Fruit fly (Drosophila melanogaster) whole organism, embryonic: ENCODE data around the gene cd.
A peak's percentile ranks its signal among the peaks of the same experiment; 100 is the strongest.

Source experiments
- CG10274 ChIP-seq: fragments of 200-800 bp; sonication (Bioruptor generic); optimal IDR thresholded peaks from 3 replicates; lab custom pipeline; 2017; ENCODE audit warnings: missing biosample characterization, mild to moderate bottlenecking, missing genetic modification characterization
- CG11093 ChIP-seq: fragments of 200-800 bp; sonication (Bioruptor generic); IDR thresholded peaks from 3 replicates; pipeline ENCODE4 v1.3.6; 2022; ENCODE audit warnings: missing biosample characterization, missing genetic modification characterization
- CG11247 ChIP-seq: fragments of 200-800 bp; sonication (Bioruptor generic); IDR thresholded peaks from 2 replicates; pipeline ENCODE4 v1.3.6; 2022; ENCODE audit warnings: missing biosample characterization, missing genetic modification characterization
- CG11723 ChIP-seq: fragments of 200-800 bp; sonication (Bioruptor generic); optimal IDR thresholded peaks from 2 replicates; lab custom pipeline; 2017; ENCODE audit warnings: missing biosample characterization, mild to moderate bottlenecking, missing genetic modification characterization
- CG13287 ChIP-seq: fragments of 200-800 bp; sonication (Bioruptor generic); IDR thresholded peaks from 2 replicates; pipeline ENCODE4 v1.3.6; 2022; ENCODE audit warnings: missing biosample characterization, missing genetic modification characterization; ENCODE audit not compliant: partially characterized antibody
- CG13624 ChIP-seq: fragments of 200-800 bp; sonication (Bioruptor generic); optimal IDR thresholded peaks from 2 replicates; lab custom pipeline; 2016; ENCODE audit warnings: missing biosample characterization, missing genetic modification characterization
- CG14050 ChIP-seq: fragments of 200-800 bp; sonication (Bioruptor generic); IDR thresholded peaks from 3 replicates; pipeline ENCODE4 v1.3.6; 2022; ENCODE audit warnings: missing biosample characterization, missing genetic modification characterization
- CG15479 ChIP-seq: fragments of 200-800 bp; sonication (Bioruptor generic); optimal IDR thresholded peaks from 3 replicates; lab custom pipeline; 2019; ENCODE audit warnings: missing biosample characterization, mild to moderate bottlenecking, missing genetic modification characterization, moderate library complexity
- CG1602 ChIP-seq: fragments of 200-800 bp; sonication (Bioruptor generic); optimal IDR thresholded peaks from 3 replicates; lab custom pipeline; 2016; ENCODE audit warnings: missing biosample characterization, missing genetic modification characterization
- CG2678 ChIP-seq: fragments of 200-800 bp; sonication (Bioruptor generic); optimal IDR thresholded peaks from 3 replicates; lab custom pipeline; 2019; ENCODE audit warnings: missing biosample characterization, mild to moderate bottlenecking, missing genetic modification characterization, moderate library complexity
- CG2889 ChIP-seq: fragments of 200-800 bp; sonication (Bioruptor generic); IDR thresholded peaks from 3 replicates; pipeline ENCODE4 v1.3.6; 2022; ENCODE audit warnings: missing biosample characterization, missing genetic modification characterization
- CG3163 ChIP-seq: fragments of 200-800 bp; sonication (Bioruptor generic); optimal IDR thresholded peaks from 3 replicates; lab custom pipeline; 2016; ENCODE audit warnings: missing biosample characterization, missing genetic modification characterization
- CG33557 ChIP-seq: fragments of 200-800 bp; sonication (Bioruptor generic); optimal IDR thresholded peaks from 2 replicates; lab custom pipeline; 2019; ENCODE audit warnings: missing biosample characterization, mild to moderate bottlenecking, missing genetic modification characterization, moderate library complexity
- CG4328 ChIP-seq: fragments of 200-800 bp; sonication (Bioruptor generic); optimal IDR thresholded peaks from 3 replicates; lab custom pipeline; 2017; ENCODE audit warnings: missing biosample characterization, missing genetic modification reagents, missing genetic modification characterization
- CG4424 ChIP-seq: fragments of 200-800 bp; sonication (Bioruptor generic); optimal IDR thresholded peaks from 3 replicates; lab custom pipeline; 2016; ENCODE audit warnings: missing biosample characterization, missing genetic modification characterization
- CG5953 ChIP-seq: fragments of 200-800 bp; sonication (Bioruptor generic); IDR thresholded peaks from 2 replicates; pipeline ENCODE4 v1.3.6; 2022; ENCODE audit warnings: missing biosample characterization, missing genetic modification characterization
- CG6272 ChIP-seq: fragments of 200-800 bp; sonication (Bioruptor generic); IDR thresholded peaks from 2 replicates; pipeline ENCODE4 v1.3.6; 2022; ENCODE audit warnings: missing biosample characterization, missing genetic modification characterization
- CG7987 ChIP-seq: fragments of 200-800 bp; sonication (Bioruptor generic); optimal IDR thresholded peaks from 2 replicates; lab custom pipeline; 2018; ENCODE audit warnings: missing biosample characterization, mild to moderate bottlenecking, missing genetic modification characterization, moderate library complexity
- CG8359 ChIP-seq: fragments of 200-800 bp; sonication (Bioruptor generic); optimal IDR thresholded peaks from 2 replicates; lab custom pipeline; 2017; ENCODE audit warnings: missing biosample characterization, mild to moderate bottlenecking, missing genetic modification characterization, borderline replicate concordance
- CG8924 ChIP-seq: fragments of 200-800 bp; optimal IDR thresholded peaks from 3 replicates; lab custom pipeline; 2019; ENCODE audit warnings: missing biosample characterization, mild to moderate bottlenecking, missing genetic modification characterization, moderate library complexity
- CTCF ChIP-seq: fragments of 200-800 bp; sonication (Bioruptor generic); optimal IDR thresholded peaks from 2 replicates; lab custom pipeline; 2017; ENCODE audit warnings: missing biosample characterization, mild to moderate bottlenecking, missing genetic modification characterization, moderate library complexity
- Dad ChIP-seq: fragments of 200-800 bp; sonication (Bioruptor generic); optimal IDR thresholded peaks from 3 replicates; lab custom pipeline; 2016; ENCODE audit warnings: missing biosample characterization, missing genetic modification characterization
- Dbx ChIP-seq: fragments of 200-800 bp; sonication (Bioruptor generic); IDR thresholded peaks from 3 replicates; pipeline ENCODE4 v1.3.6; 2022; ENCODE audit warnings: missing biosample characterization, missing genetic modification characterization
- Dip2 ChIP-seq: fragments of 200-800 bp; sonication (Bioruptor generic); IDR thresholded peaks from 2 replicates; pipeline ENCODE4 v1.3.6; 2022; ENCODE audit warnings: missing biosample characterization, missing genetic modification characterization
- Gug ChIP-seq: fragments of 200-800 bp; sonication (Bioruptor generic); IDR thresholded peaks from 4 replicates; pipeline ENCODE4 v1.3.6; 2022; ENCODE audit warnings: missing biosample characterization, missing genetic modification characterization
- MESR4 ChIP-seq: fragments of 200-800 bp; sonication (Bioruptor generic); optimal IDR thresholded peaks from 2 replicates; lab custom pipeline; 2018; ENCODE audit warnings: missing biosample characterization, mild to moderate bottlenecking, missing genetic modification characterization, moderate library complexity
- Mes4 ChIP-seq: fragments of 200-800 bp; sonication (Bioruptor generic); optimal IDR thresholded peaks from 2 replicates; lab custom pipeline; 2016; ENCODE audit warnings: missing biosample characterization, missing genetic modification characterization
- NC2β ChIP-seq: fragments of 200-800 bp; sonication (Bioruptor generic); optimal IDR thresholded peaks from 2 replicates; lab custom pipeline; 2016; ENCODE audit warnings: missing biosample characterization, missing genetic modification characterization
- Optix ChIP-seq: fragments of 200-800 bp; sonication (Bioruptor generic); IDR thresholded peaks from 3 replicates; pipeline ENCODE4 v1.3.6; 2022; ENCODE audit warnings: missing biosample characterization, missing genetic modification characterization
- Usf ChIP-seq: fragments of 200-800 bp; sonication (Bioruptor generic); optimal IDR thresholded peaks from 2 replicates; lab custom pipeline; 2017; ENCODE audit warnings: missing genotype, missing biosample characterization, missing genetic modification characterization
- ase ChIP-seq: fragments of 200-800 bp; sonication (Bioruptor generic); IDR thresholded peaks from 3 replicates; pipeline ENCODE4 v1.3.6; 2022; ENCODE audit warnings: missing biosample characterization, missing genetic modification characterization
- cad ChIP-seq: fragments of >200 bp; optimal IDR thresholded peaks from 2 replicates; lab custom pipeline; 2017; ENCODE audit warnings: missing biosample characterization, missing genetic modification characterization
- cas ChIP-seq: fragments of 200-800 bp; sonication (Bioruptor generic); IDR thresholded peaks from 2 replicates; pipeline ENCODE4 v1.3.6; 2022; ENCODE audit warnings: missing biosample characterization, missing genetic modification characterization
- cg ChIP-seq: fragments of 200-800 bp; sonication (Bioruptor generic); optimal IDR thresholded peaks from 3 replicates; lab custom pipeline; 2019; ENCODE audit warnings: missing biosample characterization, mild to moderate bottlenecking, missing genetic modification characterization, moderate library complexity
- cwo ChIP-seq: fragments of 200-800 bp; sonication (Bioruptor generic); optimal IDR thresholded peaks from 3 replicates; lab custom pipeline; 2017; ENCODE audit warnings: missing biosample characterization, missing genetic modification characterization, mild to moderate bottlenecking, moderate library complexity, missing genetic modification reagents
- da ChIP-seq: fragments of 200-800 bp; sonication (Bioruptor generic); optimal IDR thresholded peaks from 2 replicates; lab custom pipeline; 2016; ENCODE audit warnings: missing biosample characterization, missing genetic modification characterization
- dan ChIP-seq: fragments of 200-800 bp; sonication (Bioruptor generic); IDR thresholded peaks from 2 replicates; pipeline ENCODE4 v1.3.6; 2022; ENCODE audit warnings: missing biosample characterization, missing genetic modification characterization
- en ChIP-seq: fragments of 200-800 bp; sonication (Bioruptor generic); optimal IDR thresholded peaks from 2 replicates; lab custom pipeline; 2016; ENCODE audit warnings: missing biosample characterization, missing genetic modification characterization
- eyg ChIP-seq: fragments of 200-800 bp; sonication (Bioruptor generic); optimal IDR thresholded peaks from 3 replicates; lab custom pipeline; 2016; ENCODE audit warnings: missing biosample characterization, missing genetic modification characterization
- h ChIP-seq: fragments of >200 bp; optimal IDR thresholded peaks from 2 replicates; lab custom pipeline; 2017
- jigr1 ChIP-seq: fragments of 200-800 bp; sonication (Bioruptor generic); IDR thresholded peaks from 3 replicates; pipeline ENCODE4 v1.3.6; 2022; ENCODE audit warnings: missing biosample characterization, missing genetic modification characterization
- lab ChIP-seq: fragments of 200-800 bp; sonication (Bioruptor generic); optimal IDR thresholded peaks from 3 replicates; lab custom pipeline; 2017; ENCODE audit warnings: missing biosample characterization, missing genetic modification characterization, mild to moderate bottlenecking, moderate library complexity, missing genetic modification reagents
- maf-S ChIP-seq: fragments of 200-800 bp; sonication (Bioruptor generic); optimal IDR thresholded peaks from 2 replicates; lab custom pipeline; 2016; ENCODE audit warnings: missing biosample characterization, missing genetic modification characterization
- mam ChIP-seq: fragments of 200-800 bp; sonication (Bioruptor generic); optimal IDR thresholded peaks from 3 replicates; lab custom pipeline; 2016; ENCODE audit warnings: missing biosample characterization, missing genetic modification characterization
- mirr ChIP-seq: fragments of 200-800 bp; sonication (Bioruptor generic); optimal IDR thresholded peaks from 3 replicates; lab custom pipeline; 2018; ENCODE audit warnings: missing biosample characterization, mild to moderate bottlenecking, missing genetic modification characterization
- nmo ChIP-seq: fragments of 200-800 bp; sonication (Bioruptor generic); optimal IDR thresholded peaks from 2 replicates; lab custom pipeline; 2018; ENCODE audit warnings: missing biosample characterization, mild to moderate bottlenecking, missing genetic modification characterization, moderate library complexity
- pb ChIP-seq: fragments of 200-800 bp; sonication (Bioruptor generic); optimal IDR thresholded peaks from 3 replicates; lab custom pipeline; 2016; ENCODE audit warnings: missing biosample characterization, missing genetic modification characterization
- pum ChIP-seq: fragments of 200-800 bp; sonication (Bioruptor generic); optimal IDR thresholded peaks from 2 replicates; lab custom pipeline; 2016; ENCODE audit warnings: missing biosample characterization, missing genetic modification characterization
- run ChIP-seq: fragments of 200-800 bp; sonication (Bioruptor generic); optimal IDR thresholded peaks from 3 replicates; lab custom pipeline; 2018; ENCODE audit warnings: missing biosample characterization, mild to moderate bottlenecking, missing genetic modification characterization
- sisA ChIP-seq: fragments of 200-800 bp; sonication (Bioruptor generic); IDR thresholded peaks from 2 replicates; pipeline ENCODE4 v1.3.6; 2022; ENCODE audit warnings: missing biosample characterization, missing genetic modification characterization
- ssp ChIP-seq: fragments of 200-800 bp; sonication (Bioruptor generic); IDR thresholded peaks from 2 replicates; pipeline ENCODE4 v1.3.6; 2022; ENCODE audit warnings: missing biosample characterization, missing genetic modification characterization
- tio ChIP-seq: fragments of 200-800 bp; sonication (Bioruptor generic); optimal IDR thresholded peaks from 2 replicates; lab custom pipeline; 2017; ENCODE audit warnings: missing biosample characterization, missing genetic modification characterization, inconsistent platforms
- tup ChIP-seq: fragments of 200-800 bp; sonication (Bioruptor generic); optimal IDR thresholded peaks from 2 replicates; lab custom pipeline; 2016; ENCODE audit warnings: missing biosample characterization, mild to moderate bottlenecking, missing genetic modification characterization, moderate library complexity

Gene cd

dm6 chr3R:22663115-22663514 lies 31.6 kb upstream of the cd start (continued):
- TF ChIP-seq Optix (GFP tag; lab: Robert Waterston, UW) (peak; percentile 37; the same call in 1 of the 3 replicates), CG11247 (GFP tag; lab: Robert Waterston, UW) (no peak), CG5953 (GFP tag; lab: Robert Waterston, UW) (peak; percentile 56; the same call in 1 of the 2 replicates), pum (GFP tag; lab: Kevin White, UChicago) (peak; percentile 12), CG13287 (GFP tag; lab: Robert Waterston, UW) (no peak), CG6272 (no peak), CG2678 (tag; lab: Kevin White, UChicago) (peak; percentile 82), Dad (GFP tag; lab: Kevin White, UChicago) (no peak), tup (GFP tag; lab: Kevin White, UChicago) (peak; percentile 47), cas (GFP tag; lab: Robert Waterston, UW) (no peak), Dbx (GFP tag; lab: Robert Waterston, UW) (peak; percentile 61; the same call in 2 of the 3 replicates), pb (GFP tag; lab: Kevin White, UChicago) (no peak), CG13624 (GFP tag; lab: Kevin White, UChicago) (peak; percentile 26), CG1602 (GFP tag; lab: Kevin White, UChicago) (peak; percentile 57), CG2889 (GFP tag; lab: Robert Waterston, UW) (peak; percentile 80; the same call in 2 of the 3 replicates), cg (GFP tag; lab: Kevin White, UChicago) (no peak), CG11723 (GFP tag; lab: Kevin White, UChicago) (no peak), dan (GFP tag; lab: Robert Waterston, UW) (no peak), en (GFP tag; lab: Kevin White, UChicago) (peak; percentile 7), mirr (GFP tag; lab: Kevin White, UChicago) (no peak), CG15479 (GFP tag; lab: Kevin White, UChicago) (no peak), CG7987 (GFP tag; lab: Kevin White, UChicago) (no peak), Mes4 (GFP tag; lab: Kevin White, UChicago) (peak; percentile 28), CG4328 (no peak), CG33557 (GFP tag; lab: Kevin White, UChicago) (no peak), mam (peak; percentile 33), Dip2 (no peak), CG14050 (GFP tag; lab: Robert Waterston, UW) (no peak), CG10274 (GFP tag; lab: Kevin White, UChicago) (no peak), CG4424 (GFP tag; lab: Kevin White, UChicago) (peak; percentile 27), CG3163 (no peak), sisA (GFP tag; lab: Robert Waterston, UW) (peak; percentile 56), MESR4 (no peak), tio (GFP tag; lab: Kevin White, UChicago) (peak; percentile 57), eyg (GFP tag; lab: Kevin White, UChicago) (no peak), da (GFP tag; lab: Kevin White, UChicago) (no peak), CG8359 (peak; percentile 1), Usf (GFP tag; lab: Kevin White, UChicago) (no peak), lab (GFP tag; lab: Kevin White, UChicago) (peak; percentile 75), jigr1 (GFP tag; lab: Robert Waterston, UW) (no peak), run (tag; lab: Kevin White, UChicago) (no peak), CG8924 (tag; lab: Kevin White, UChicago) (peak; percentile 63), cad (GFP tag; lab: Kevin White, UChicago) (no peak), cwo (GFP tag; lab: Kevin White, UChicago) (peak; percentile 63), NC2β (GFP tag; lab: Kevin White, UChicago) (peak; percentile 66), h (lab: Kevin White, UChicago) (no peak), Gug (GFP tag; lab: Robert Waterston, UW) (no peak), maf-S (GFP tag; lab: Kevin White, UChicago) (no peak), CG11093 (GFP tag; lab: Robert Waterston, UW) (0 out of 3 replicates have a peak, but pooled peaks have one; percentile 20), CTCF (no peak), ssp (peak; percentile 39), ase (no peak; the same call in 2 of the 3 replicates), nmo (GFP tag; lab: Kevin White, UChicago) (peak; percentile 75)
